Fruit fly (Drosophila melanogaster) whole organism, embryonic: ENCODE measurements around the gene NaPi-III.
A peak's percentile ranks its signal among the peaks of the same experiment; 100 is the strongest.

Source experiments
- Aef1 ChIP-seq: fragments of 200-800 bp; sonication (Bioruptor generic); IDR thresholded peaks from 3 replicates; pipeline ENCODE4 v1.3.6; 2022; ENCODE audit warnings: missing biosample characterization, missing genetic modification characterization
- B-H2 ChIP-seq: fragments of 200-800 bp; sonication (Bioruptor generic); optimal IDR thresholded peaks from 2 replicates; lab custom pipeline; 2018; ENCODE audit warnings: missing biosample characterization, mild to moderate bottlenecking, missing genetic modification characterization
- Bdp1 ChIP-seq: fragments of 200-800 bp; sonication (Bioruptor generic); optimal IDR thresholded peaks from 3 replicates; lab custom pipeline; 2016; ENCODE audit warnings: missing biosample characterization, missing genetic modification characterization
- CG10565 ChIP-seq: fragments of 200-800 bp; sonication (Bioruptor generic); optimal IDR thresholded peaks from 3 replicates; lab custom pipeline; 2016; ENCODE audit warnings: missing biosample characterization, mild to moderate bottlenecking, missing genetic modification characterization
- CG10959 ChIP-seq: fragments of 200-800 bp; sonication (Bioruptor generic); IDR thresholded peaks from 2 replicates; pipeline ENCODE4 v1.3.6; 2022; ENCODE audit warnings: missing biosample characterization, missing genetic modification characterization
- CG12391 ChIP-seq: fragments of 200-800 bp; sonication (Bioruptor generic); optimal IDR thresholded peaks from 3 replicates; lab custom pipeline; 2018; ENCODE audit warnings: missing biosample characterization, mild to moderate bottlenecking, missing genetic modification characterization, moderate library complexity
- CG12744 ChIP-seq: fragments of 200-800 bp; sonication (Bioruptor generic); optimal IDR thresholded peaks from 2 replicates; lab custom pipeline; 2016; ENCODE audit warnings: missing biosample characterization, missing genetic modification characterization
- CG13775 ChIP-seq: fragments of 200-800 bp; sonication (Bioruptor generic); optimal IDR thresholded peaks from 3 replicates; lab custom pipeline; 2017; ENCODE audit warnings: missing biosample characterization, mild to moderate bottlenecking, missing genetic modification characterization
- CG15696 ChIP-seq: fragments of 200-800 bp; sonication (Bioruptor generic); optimal IDR thresholded peaks from 2 replicates; lab custom pipeline; 2019; ENCODE audit warnings: missing biosample characterization, mild to moderate bottlenecking, missing genetic modification characterization, moderate library complexity
- CG17186 ChIP-seq: fragments of 200-800 bp; sonication (Bioruptor generic); optimal IDR thresholded peaks from 3 replicates; lab custom pipeline; 2017; ENCODE audit warnings: missing biosample characterization, missing genetic modification reagents, missing genetic modification characterization
- CG17359 ChIP-seq: fragments of 200-800 bp; sonication (Bioruptor generic); optimal IDR thresholded peaks from 3 replicates; lab custom pipeline; 2018; ENCODE audit warnings: missing biosample characterization, mild to moderate bottlenecking, missing genetic modification characterization, moderate library complexity
- CG17912 ChIP-seq: fragments of 200-800 bp; sonication (Bioruptor generic); optimal IDR thresholded peaks from 2 replicates; lab custom pipeline; 2018; ENCODE audit warnings: missing biosample characterization, mild to moderate bottlenecking, missing genetic modification characterization
- CG18011 ChIP-seq: fragments of 200-800 bp; sonication (Bioruptor generic); optimal IDR thresholded peaks from 2 replicates; lab custom pipeline; 2017; ENCODE audit warnings: missing biosample characterization, missing genetic modification characterization, mild to moderate bottlenecking, moderate library complexity, missing genotype
- CG2199 ChIP-seq: fragments of 200-800 bp; sonication (Bioruptor generic); IDR thresholded peaks from 3 replicates; pipeline ENCODE4 v1.3.6; 2022; ENCODE audit warnings: missing biosample characterization, missing genetic modification characterization
- CG2678 ChIP-seq: fragments of 200-800 bp; sonication (Bioruptor generic); optimal IDR thresholded peaks from 3 replicates; lab custom pipeline; 2019; ENCODE audit warnings: missing biosample characterization, mild to moderate bottlenecking, missing genetic modification characterization, moderate library complexity
- CG30020 ChIP-seq: fragments of 200-800 bp; optimal IDR thresholded peaks from 2 replicates; lab custom pipeline; 2019; ENCODE audit warnings: missing biosample characterization, mild to moderate bottlenecking, missing genetic modification characterization, moderate library complexity
- CG32767 ChIP-seq: fragments of 200-800 bp; sonication (Bioruptor generic); IDR thresholded peaks from 2 replicates; pipeline ENCODE4 v1.3.6; 2022; ENCODE audit warnings: missing biosample characterization, missing genetic modification characterization
- CG33557 ChIP-seq: fragments of 200-800 bp; sonication (Bioruptor generic); optimal IDR thresholded peaks from 2 replicates; lab custom pipeline; 2019; ENCODE audit warnings: missing biosample characterization, mild to moderate bottlenecking, missing genetic modification characterization, moderate library complexity
- CG34422 ChIP-seq: fragments of 200-800 bp; sonication (Bioruptor generic); IDR thresholded peaks from 3 replicates; pipeline ENCODE4 v1.3.6; 2022; ENCODE audit warnings: missing biosample characterization, missing genetic modification characterization
- CG4854 ChIP-seq: fragments of 200-800 bp; sonication (Bioruptor generic); optimal IDR thresholded peaks from 2 replicates; lab custom pipeline; 2016; ENCODE audit warnings: missing biosample characterization, missing genetic modification characterization, inconsistent platforms
- CG6272 ChIP-seq: fragments of 200-800 bp; sonication (Bioruptor generic); IDR thresholded peaks from 2 replicates; pipeline ENCODE4 v1.3.6; 2022; ENCODE audit warnings: missing biosample characterization, missing genetic modification characterization
- CG6791 ChIP-seq: fragments of 200-800 bp; sonication (Bioruptor generic); IDR thresholded peaks from 3 replicates; pipeline ENCODE4 v1.3.6; 2022; ENCODE audit warnings: missing biosample characterization, missing genetic modification characterization; ENCODE audit not compliant: partially characterized antibody
- D19B ChIP-seq: fragments of 200-800 bp; sonication (Bioruptor generic); optimal IDR thresholded peaks from 2 replicates; lab custom pipeline; 2017; ENCODE audit warnings: missing biosample characterization, mild to moderate bottlenecking, missing genetic modification characterization
- Dek ChIP-seq: fragments of 200-800 bp; sonication (Bioruptor generic); optimal IDR thresholded peaks from 3 replicates; lab custom pipeline; 2019; ENCODE audit warnings: missing biosample characterization, mild to moderate bottlenecking, missing genetic modification characterization, moderate library complexity
- HLHmδ ChIP-seq: fragments of 200-800 bp; sonication (Bioruptor generic); optimal IDR thresholded peaks from 2 replicates; lab custom pipeline; 2018; ENCODE audit warnings: missing biosample characterization, mild to moderate bottlenecking, missing genetic modification characterization, moderate library complexity
- HmgZ ChIP-seq: fragments of 200-800 bp; sonication (Bioruptor generic); optimal IDR thresholded peaks from 2 replicates; lab custom pipeline; 2018; ENCODE audit warnings: missing biosample characterization, mild to moderate bottlenecking, missing genetic modification characterization
- Hr3 ChIP-seq: fragments of 200-800 bp; sonication (Bioruptor generic); optimal IDR thresholded peaks from 3 replicates; lab custom pipeline; 2016; ENCODE audit warnings: missing biosample characterization, missing genetic modification characterization
- Hr51 ChIP-seq, 2 experiments: fragments of 200-800 bp; sonication (Bioruptor generic); optimal IDR thresholded peaks; 2 replicates in 1 of 2; 3 replicates in 1 of 2; lab custom pipeline; 2016 to 2018; ENCODE audit warnings: missing biosample characterization in 2 of 2, missing genetic modification characterization in 2 of 2, mild to moderate bottlenecking in 1 of 2, moderate library complexity in 1 of 2
- Hsf ChIP-seq: fragments of 200-800 bp; sonication (Bioruptor generic); optimal IDR thresholded peaks from 3 replicates; lab custom pipeline; 2016; ENCODE audit warnings: missing biosample characterization, missing genetic modification characterization
- Lhr ChIP-seq: fragments of 200-800 bp; sonication (Bioruptor generic); optimal IDR thresholded peaks from 3 replicates; lab custom pipeline; 2017; ENCODE audit warnings: mild to moderate bottlenecking, missing biosample characterization, missing genetic modification reagents, missing genetic modification characterization
- Lpt ChIP-seq: fragments of >200 bp; optimal IDR thresholded peaks from 2 replicates; lab custom pipeline; 2018; ENCODE audit warnings: missing biosample characterization, missing genetic modification characterization
- MESR4 ChIP-seq: fragments of 200-800 bp; sonication (Bioruptor generic); optimal IDR thresholded peaks from 2 replicates; lab custom pipeline; 2018; ENCODE audit warnings: missing biosample characterization, mild to moderate bottlenecking, missing genetic modification characterization, moderate library complexity
- NC2α ChIP-seq: fragments of 200-800 bp; sonication (Bioruptor generic); optimal IDR thresholded peaks from 2 replicates; lab custom pipeline; 2016; ENCODE audit warnings: missing biosample characterization, missing genetic modification characterization
- Oli ChIP-seq: fragments of 200-800 bp; sonication (Bioruptor generic); optimal IDR thresholded peaks from 2 replicates; lab custom pipeline; 2018; ENCODE audit warnings: missing biosample characterization, mild to moderate bottlenecking, missing genetic modification characterization, moderate library complexity
- Spps ChIP-seq: fragments of 200-800 bp; sonication (Bioruptor generic); optimal IDR thresholded peaks from 2 replicates; lab custom pipeline; 2018; ENCODE audit warnings: missing biosample characterization, mild to moderate bottlenecking, missing genetic modification characterization
- Sry-δ ChIP-seq: fragments of 200-800 bp; sonication (Bioruptor generic); optimal IDR thresholded peaks from 2 replicates; lab custom pipeline; 2016; ENCODE audit warnings: missing biosample characterization, missing genetic modification characterization
- Vsx1 ChIP-seq: fragments of 200-800 bp; sonication (Bioruptor generic); optimal IDR thresholded peaks from 2 replicates; lab custom pipeline; 2017; ENCODE audit warnings: missing biosample characterization, mild to moderate bottlenecking, missing genetic modification characterization, missing genetic modification reagents
- Xbp1 ChIP-seq: fragments of 200-800 bp; sonication (Bioruptor generic); optimal IDR thresholded peaks from 3 replicates; lab custom pipeline; 2016; ENCODE audit warnings: missing biosample characterization, mild to moderate bottlenecking, missing genetic modification characterization
- az2 ChIP-seq: fragments of 200-800 bp; sonication (Bioruptor generic); optimal IDR thresholded peaks from 3 replicates; lab custom pipeline; 2016; ENCODE audit warnings: missing biosample characterization, missing genetic modification characterization
- caup ChIP-seq: fragments of 200-800 bp; sonication (Bioruptor generic); optimal IDR thresholded peaks from 3 replicates; lab custom pipeline; 2017; ENCODE audit warnings: missing biosample characterization, mild to moderate bottlenecking, missing genetic modification characterization, moderate library complexity; ENCODE audit not compliant: severe bottlenecking
- dm ChIP-seq: fragments of 200-800 bp; sonication (Bioruptor generic); optimal IDR thresholded peaks from 3 replicates; lab custom pipeline; 2016; ENCODE audit warnings: missing biosample characterization, missing genetic modification characterization
- ind ChIP-seq: fragments of 200-800 bp; sonication (Bioruptor generic); optimal IDR thresholded peaks from 3 replicates; lab custom pipeline; 2016; ENCODE audit warnings: missing biosample characterization, missing genetic modification characterization
- pan ChIP-seq, 4 experiments: fragments of >200 bp in 3 of 4; fragments of 200-800 bp in 1 of 4; sonication (Bioruptor generic) in 1 of 4; optimal IDR thresholded peaks in 3 of 4; IDR thresholded peaks in 1 of 4; 2 replicates each; pipeline versions ENCODE4 v1.3.6 to Lab custom; 2017 to 2022; ENCODE audit warnings: missing biosample characterization in 2 of 4, missing genetic modification characterization in 2 of 4, mixed read lengths in 1 of 4
- pita ChIP-seq: fragments of 200-800 bp; sonication (Bioruptor generic); optimal IDR thresholded peaks from 2 replicates; lab custom pipeline; 2017; ENCODE audit warnings: missing biosample characterization, mild to moderate bottlenecking, missing genetic modification characterization
- ro ChIP-seq: fragments of 200-800 bp; sonication (Bioruptor generic); IDR thresholded peaks from 2 replicates; pipeline ENCODE4 v1.3.6; 2022; ENCODE audit warnings: missing biosample characterization, missing genetic modification characterization
- sima ChIP-seq: fragments of 200-800 bp; sonication (Bioruptor generic); optimal IDR thresholded peaks from 2 replicates; lab custom pipeline; 2016; ENCODE audit warnings: missing biosample characterization, missing genetic modification characterization
- so ChIP-seq: fragments of 200-800 bp; sonication (Bioruptor generic); IDR thresholded peaks from 3 replicates; pipeline ENCODE4 v1.3.6; 2022; ENCODE audit warnings: missing biosample characterization, missing genetic modification characterization
- tup ChIP-seq: fragments of 200-800 bp; sonication (Bioruptor generic); optimal IDR thresholded peaks from 2 replicates; lab custom pipeline; 2016; ENCODE audit warnings: missing biosample characterization, mild to moderate bottlenecking, missing genetic modification characterization, moderate library complexity

Gene NaPi-III

DNA sequence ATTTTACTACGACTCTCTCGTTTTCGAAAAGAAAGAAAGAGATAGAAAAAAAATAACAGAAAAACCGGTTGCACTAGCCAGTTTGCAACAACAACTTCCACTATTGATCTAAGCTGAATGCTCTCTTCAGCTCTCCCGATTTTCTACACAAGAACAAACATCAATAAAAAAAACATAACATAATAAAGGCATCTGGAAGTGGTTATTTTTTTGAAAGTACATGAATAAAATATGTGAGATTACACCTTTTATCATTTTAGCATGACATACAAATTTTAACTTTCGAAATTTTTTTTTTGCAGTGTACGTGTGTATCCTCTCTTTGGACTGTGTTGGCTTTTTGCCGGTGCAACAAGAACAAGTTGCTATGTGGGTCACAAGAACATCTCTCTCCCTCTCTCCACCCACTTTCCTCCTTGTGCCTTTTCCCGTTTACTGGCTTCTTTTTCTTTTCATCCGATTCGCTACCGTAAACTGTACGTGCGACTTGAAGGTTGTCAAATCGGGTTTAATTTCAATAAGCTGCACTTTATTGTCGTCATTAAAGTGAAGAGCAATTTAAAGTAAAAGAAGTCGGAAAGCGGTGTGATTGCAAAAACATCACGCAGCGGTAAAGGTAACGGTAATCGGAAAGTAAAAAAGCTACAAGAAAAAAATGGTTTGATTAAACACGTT is 38.5 kb upstream of the NaPi-III start (continued):
- TF ChIP-seq MESR4 (GFP tag; lab: Kevin White, UChicago) (peak; percentile 56), sima (GFP tag; lab: Kevin White, UChicago) (peak; percentile 91), caup (GFP tag; lab: Kevin White, UChicago) (peak; percentile 92), dm (GFP tag; lab: Kevin White, UChicago) (peak; percentile 94), CG34422 (GFP tag; lab: Robert Waterston, UW) (peak; percentile 97), Bdp1 (GFP tag; lab: Kevin White, UChicago) (peak; percentile 90), ro (GFP tag; lab: Robert Waterston, UW) (peak; percentile 86), Dek (tag; lab: Kevin White, UChicago) (peak; percentile 90), so (GFP tag; lab: Robert Waterston, UW) (peak; percentile 97), CG17912 (GFP tag; lab: Kevin White, UChicago) (peak; percentile 78), CG10959 (GFP tag; lab: Robert Waterston, UW) (peak; percentile 95), HLHmδ (GFP tag; lab: Kevin White, UChicago) (no peak), Oli (tag; lab: Kevin White, UChicago) (peak; percentile 98), Sry-δ (GFP tag; lab: Kevin White, UChicago) (peak; percentile 72), pita (GFP tag; lab: Kevin White, UChicago) (no peak), D19B (GFP tag; lab: Kevin White, UChicago) (peak; percentile 66), Hsf (GFP tag; lab: Kevin White, UChicago) (peak; percentile 97), CG18011 (GFP tag; lab: Kevin White, UChicago) (peak; percentile 77), CG17186 (GFP tag; lab: Kevin White, UChicago) (peak; percentile 82), CG12744 (GFP tag; lab: Kevin White, UChicago) (peak; percentile 96), Spps (peak; percentile 96), Xbp1 (GFP tag; lab: Kevin White, UChicago) (peak; percentile 97), Lpt (no peak), CG32767 (GFP tag; lab: Robert Waterston, UW) (peak; percentile 97), CG17359 (peak; percentile 97), pan (optimal IDR thresholded peaks at IDR 0.05; lab: Kevin White, UChicago) (no peak), pan (GFP tag; optimal IDR thresholded peaks at IDR 0.05 in 1 of 2, IDR thresholded peaks at IDR 0.05 in 1 of 2) (peak in 1 of 2 experiments; percentile 98), Hr51 (GFP tag; optimal IDR thresholded peaks at IDR 0.05; lab: Kevin White, UChicago) (peak; percentile 93 to 97), CG12391 (tag; lab: Kevin White, UChicago) (peak; percentile 98), Lhr (peak; percentile 93), tup (peak; percentile 84), CG30020 (tag; lab: Kevin White, UChicago) (peak; percentile 82), NC2α (GFP tag; lab: Kevin White, UChicago) (peak; percentile 95), CG10565 (GFP tag; lab: Kevin White, UChicago) (peak; percentile 80), HmgZ (tag; lab: Kevin White, UChicago) (peak; percentile 94), ind (GFP tag; lab: Kevin White, UChicago) (peak; percentile 94), CG2678 (tag; lab: Kevin White, UChicago) (peak; percentile 97), CG2199 (peak; percentile 97), Vsx1 (GFP tag; lab: Kevin White, UChicago) (peak; percentile 92), Aef1 (GFP tag; lab: Robert Waterston, UW) (peak; percentile 94), CG6272 (GFP tag; lab: Robert Waterston, UW) (peak; percentile 88), CG6791 (no peak), B-H2 (GFP tag; lab: Kevin White, UChicago) (no peak), CG33557 (GFP tag; lab: Kevin White, UChicago) (peak; percentile 97), CG13775 (GFP tag; lab: Kevin White, UChicago) (peak; percentile 94), CG4854 (GFP tag; lab: Kevin White, UChicago) (peak; percentile 92), Hr3 (GFP tag; lab: Kevin White, UChicago) (peak; percentile 94), CG15696 (peak; percentile 93), az2 (peak; percentile 98)
